Worm (Caenorhabditis elegans) whole organism, midembryonic: ENCODE data around the gene F41G3.18.

Experiments used
- T22C8.4 ChIP-seq: fragments of 200-800 bp; sonication (Bioruptor generic); IDR thresholded peaks from 2 replicates; pipeline ENCODE4 v1.3.6; 2022; ENCODE audit warnings: missing genetic modification characterization, missing compliant biosample characterization
- cog-1 ChIP-seq: sonication (generic microtip); optimal IDR thresholded peaks from 2 replicates; lab custom pipeline; 2016; ENCODE audit warnings: missing genetic modification characterization, missing compliant biosample characterization
- flt-1 ChIP-seq: fragments of 200-800 bp; sonication (Bioruptor generic); IDR thresholded peaks from 2 replicates; pipeline ENCODE4 v1.3.6; 2022; ENCODE audit warnings: missing genetic modification characterization, missing compliant biosample characterization
- klf-2 ChIP-seq: fragments of 200-800 bp; sonication (Bioruptor generic); conservative IDR thresholded peaks from 2 replicates; pipeline ENCODE4 v1.3.6; 2022; ENCODE audit warnings: missing genetic modification reagents, missing genetic modification characterization, missing compliant biosample characterization
- med-1 ChIP-seq: sonication (generic microtip); optimal IDR thresholded peaks from 2 replicates; lab custom pipeline; 2017; ENCODE audit warnings: missing genetic modification characterization, mild to moderate bottlenecking, missing compliant biosample characterization, antibody characterized with exemption, missing genetic modification reagents; ENCODE audit not compliant: insufficient read depth
- ref-1 ChIP-seq: fragments of 200-800 bp; sonication (Bioruptor generic); conservative IDR thresholded peaks from 2 replicates; pipeline ENCODE4 v1.3.6; 2022; ENCODE audit warnings: missing genetic modification reagents, missing genetic modification characterization, missing compliant biosample characterization
- tab-1 ChIP-seq: fragments of 200-800 bp; sonication (Bioruptor generic); IDR thresholded peaks from 2 replicates; pipeline ENCODE4 v1.3.6; 2022; ENCODE audit warnings: missing genetic modification characterization, missing compliant biosample characterization
- ztf-23 ChIP-seq: fragments of 200-800 bp; sonication (Bioruptor generic); IDR thresholded peaks from 2 replicates; pipeline ENCODE4 v1.3.6; 2022; ENCODE audit warnings: missing genetic modification reagents, missing genetic modification characterization, missing compliant biosample characterization
- ztf-29 ChIP-seq: fragments of 200-800 bp; sonication (Bioruptor generic); IDR thresholded peaks from 2 replicates; pipeline ENCODE4 v1.3.6; 2022; ENCODE audit warnings: missing genetic modification reagents, missing genetic modification characterization, missing compliant biosample characterization

F41G3.18 gene

ce11 chrII:6768014-6768413 is at the start of gene F41G3.18:
Gene F41G3.18, plus strand, starts transcription at chrII:6768314.
- TF ChIP-seq klf-2 (GFP tag; lab: Robert Waterston, UW) (no peak), ztf-23 (GFP tag; lab: Robert Waterston, UW) (no peak)

DNA sequence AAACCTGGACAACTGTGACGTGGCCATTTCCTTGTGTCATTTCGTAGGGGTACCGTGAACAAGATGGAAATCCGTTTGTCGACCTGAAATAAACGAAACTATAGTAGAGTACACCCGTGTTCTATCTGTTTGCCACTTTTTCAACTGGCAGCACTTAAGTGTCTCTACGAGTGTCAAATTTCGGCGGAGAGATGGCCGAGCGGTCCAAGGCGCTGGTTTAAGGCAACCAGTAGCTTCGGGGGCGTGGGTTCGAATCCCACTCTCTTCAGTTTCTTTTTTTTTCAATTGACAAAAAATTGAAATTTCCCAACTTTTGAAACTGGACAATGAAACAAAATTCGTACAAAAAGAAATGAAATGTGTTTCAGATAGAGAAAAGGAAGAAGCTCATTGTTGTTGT is 46.5 kb upstream of the F41G3.18 start:
- TF ChIP-seq klf-2 (GFP tag; lab: Robert Waterston, UW), result no peak
- TF ChIP-seq ztf-23 (GFP tag; lab: Robert Waterston, UW), result peak; percentile 85
- peak; percentile 65; the same call in 1 of the 2 replicates for TF ChIP-seq flt-1 (GFP tag; lab: Robert Waterston, UW)
- no peak for TF ChIP-seq cog-1 (tag; lab: Kevin White, UChicago)
- TF ChIP-seq ref-1, result no peak
- TF ChIP-seq med-1 (GFP tag; lab: Kevin White, UChicago), result peak; percentile 9
- TF ChIP-seq T22C8.4 (GFP tag; lab: Robert Waterston, UW), result no peak
- 0 out of 2 replicates have a peak, but pooled peaks have one; percentile 45 for TF ChIP-seq ztf-29 (GFP tag; lab: Robert Waterston, UW)
- peak; percentile 70; the same call in 1 of the 2 replicates for TF ChIP-seq tab-1 (GFP tag; lab: Robert Waterston, UW)

DNA sequence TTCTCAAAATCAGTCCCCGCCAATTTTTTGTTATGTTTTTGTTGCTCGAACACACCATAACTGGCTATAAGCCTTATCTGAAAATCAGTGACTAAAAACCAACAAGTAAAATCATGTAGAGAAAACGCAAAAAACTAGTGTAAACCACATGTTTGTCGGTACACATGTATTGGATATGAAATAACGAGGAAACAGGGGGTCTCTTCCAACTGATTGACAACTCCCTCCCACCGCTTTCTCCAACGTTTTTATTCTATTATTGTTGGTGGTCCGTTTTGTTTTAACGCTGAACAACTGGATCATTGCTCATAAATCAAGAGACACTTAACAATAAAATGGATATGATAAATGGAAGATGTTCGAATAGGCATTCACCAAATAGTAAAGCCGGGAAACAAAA is 41.3 kb upstream of the F41G3.18 start:
- no peak for TF ChIP-seq tab-1 (GFP tag; lab: Robert Waterston, UW)
- no peak for TF ChIP-seq klf-2 (GFP tag; lab: Robert Waterston, UW)
- TF ChIP-seq ztf-29 (GFP tag; lab: Robert Waterston, UW), result no peak
- TF ChIP-seq T22C8.4 (GFP tag; lab: Robert Waterston, UW), result no peak
- TF ChIP-seq ref-1, result no peak
- TF ChIP-seq cog-1 (tag; lab: Kevin White, UChicago), result no peak
- no peak for TF ChIP-seq flt-1 (GFP tag; lab: Robert Waterston, UW)
- no peak for TF ChIP-seq med-1 (GFP tag; lab: Kevin White, UChicago)
- no peak for TF ChIP-seq ztf-23 (GFP tag; lab: Robert Waterston, UW)

DNA sequence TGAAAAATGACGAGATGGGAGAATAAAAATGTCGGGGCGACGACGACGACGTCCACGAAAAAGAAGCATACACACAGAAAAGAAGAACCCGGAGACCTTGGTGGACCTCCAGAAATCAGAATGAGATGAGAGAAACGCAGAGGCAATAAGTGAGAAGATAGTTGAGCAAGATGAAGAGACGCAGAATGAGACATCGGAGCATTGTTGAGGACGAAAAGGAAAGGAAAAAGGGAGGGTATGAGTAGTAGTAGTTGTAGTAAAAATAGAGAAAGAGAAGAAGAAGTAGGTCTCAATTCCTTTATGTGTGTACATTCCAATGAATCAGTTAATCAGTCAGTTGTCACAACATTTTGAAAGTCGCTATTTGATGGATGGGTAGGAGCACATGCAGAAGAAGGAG is 38.8 kb upstream of the F41G3.18 start, which contains the start of gene T14B4.8:
T14B4.8 (minus strand) TSS at position 60 of the 400 bp plus-strand sequence.
- no peak for TF ChIP-seq ref-1
- no peak for TF ChIP-seq T22C8.4 (GFP tag; lab: Robert Waterston, UW)
- no peak for TF ChIP-seq tab-1 (GFP tag; lab: Robert Waterston, UW)
- no peak for TF ChIP-seq ztf-29 (GFP tag; lab: Robert Waterston, UW)
- TF ChIP-seq ztf-23 (GFP tag; lab: Robert Waterston, UW), result no peak
- TF ChIP-seq flt-1 (GFP tag; lab: Robert Waterston, UW), result no peak
- TF ChIP-seq med-1 (GFP tag; lab: Kevin White, UChicago), result no peak
- TF ChIP-seq klf-2 (GFP tag; lab: Robert Waterston, UW), result no peak
- no peak for TF ChIP-seq cog-1 (tag; lab: Kevin White, UChicago)

DNA sequence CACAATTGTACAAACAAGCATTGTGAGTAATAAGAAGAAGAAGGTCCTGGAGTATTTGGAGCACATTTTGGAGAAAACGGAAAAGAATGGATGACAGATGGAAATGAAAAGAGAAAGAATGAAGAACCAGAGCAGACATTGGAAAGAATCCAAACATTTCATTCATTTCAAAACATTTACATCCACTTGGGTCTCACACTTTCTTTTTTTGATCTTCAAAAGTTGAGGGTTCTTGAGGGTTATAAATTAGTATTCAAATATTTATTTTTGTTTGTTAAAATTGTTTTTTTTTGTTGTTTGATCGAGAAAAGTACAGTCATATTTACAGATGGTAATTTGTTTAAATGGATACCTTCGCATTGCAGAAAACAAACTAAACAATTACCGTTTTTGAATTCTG is 34.4 kb upstream of the F41G3.18 start, which contains the start of gene T14B4.9:
T14B4.9 (minus strand) TSS at position 101 of the 400 bp plus-strand sequence.
- TF ChIP-seq klf-2 (GFP tag; lab: Robert Waterston, UW) (no peak), med-1 (GFP tag; lab: Kevin White, UChicago) (no peak), ztf-29 (GFP tag; lab: Robert Waterston, UW) (no peak), ref-1 (no peak), T22C8.4 (GFP tag; lab: Robert Waterston, UW) (no peak), cog-1 (tag; lab: Kevin White, UChicago) (no peak), flt-1 (GFP tag; lab: Robert Waterston, UW) (no peak), ztf-23 (GFP tag; lab: Robert Waterston, UW) (no peak), tab-1 (GFP tag; lab: Robert Waterston, UW) (no peak)

- TF ChIP-seq tab-1 (GFP tag; lab: Robert Waterston, UW) (no peak), cog-1 (tag; lab: Kevin White, UChicago) (peak; percentile 26), ztf-23 (GFP tag; lab: Robert Waterston, UW) (peak; percentile 50; the same call in 1 of the 2 replicates)
These were observed 33.4 kb upstream of the F41G3.18 start, which contains the start of gene T14B4.3 for ce11 chrII:6734674-6735073. Gene T14B4.3, plus strand, starts transcription at chrII:6734937.

DNA sequence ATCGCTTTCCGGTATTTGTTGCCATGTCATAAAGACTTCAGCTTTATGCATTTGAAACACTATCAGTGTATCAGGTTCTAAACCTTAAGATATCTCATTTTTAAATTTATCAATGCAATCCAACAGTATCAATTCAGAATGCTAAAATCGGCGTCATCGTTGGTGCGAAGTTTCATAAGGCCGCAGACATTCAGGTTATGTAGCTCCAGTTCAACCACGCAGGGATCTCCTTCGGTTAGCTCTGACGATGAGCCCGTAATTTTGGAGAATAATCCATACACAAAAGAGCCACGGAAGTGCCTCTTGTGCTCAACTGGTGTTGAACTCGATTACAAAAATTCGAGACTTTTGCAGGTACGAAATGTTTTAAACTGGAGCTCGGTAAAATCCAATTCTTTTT is 32.0 kb upstream of the F41G3.18 start, which contains the start of gene mrps-18.C:
mrps-18.C (plus strand) TSS at position 138 of the 400 bp plus-strand sequence.
- TF ChIP-seq ztf-23 (GFP tag; lab: Robert Waterston, UW) (no peak), tab-1 (GFP tag; lab: Robert Waterston, UW) (no peak), ztf-29 (GFP tag; lab: Robert Waterston, UW) (no peak), T22C8.4 (GFP tag; lab: Robert Waterston, UW) (no peak), cog-1 (tag; lab: Kevin White, UChicago) (no peak), flt-1 (GFP tag; lab: Robert Waterston, UW) (no peak), med-1 (GFP tag; lab: Kevin White, UChicago) (no peak), ref-1 (no peak), klf-2 (GFP tag; lab: Robert Waterston, UW) (no peak)

DNA sequence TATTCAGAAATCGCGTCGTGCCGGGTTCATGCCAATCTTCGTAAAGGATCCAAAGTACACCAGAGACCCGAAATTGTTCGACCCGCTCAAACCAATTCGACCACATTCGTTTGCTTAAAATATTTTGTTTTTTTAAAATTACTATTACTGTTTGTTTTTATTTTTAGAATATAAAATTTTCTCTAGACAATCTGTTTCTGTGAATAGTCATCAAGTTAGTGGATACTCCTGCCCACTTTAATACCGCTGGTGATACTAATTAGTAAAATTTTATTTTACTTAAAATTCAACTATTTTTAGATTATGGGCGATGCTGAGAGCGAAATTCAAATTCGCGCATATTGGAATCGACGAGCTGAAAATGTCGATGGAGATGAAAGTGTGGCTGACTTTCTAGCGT is 31.5 kb upstream of the F41G3.18 start, which contains the start of gene T14B4.1:
T14B4.1 (plus strand) TSS at position 301 of the 400 bp plus-strand sequence.
- TF ChIP-seq med-1 (GFP tag; lab: Kevin White, UChicago) (no peak), T22C8.4 (GFP tag; lab: Robert Waterston, UW) (no peak), klf-2 (GFP tag; lab: Robert Waterston, UW) (no peak), ref-1 (no peak), ztf-29 (GFP tag; lab: Robert Waterston, UW) (no peak), flt-1 (GFP tag; lab: Robert Waterston, UW) (no peak), tab-1 (GFP tag; lab: Robert Waterston, UW) (no peak), cog-1 (tag; lab: Kevin White, UChicago) (no peak), ztf-23 (GFP tag; lab: Robert Waterston, UW) (no peak)

- peak; percentile 77; the same call in 1 of the 2 replicates for TF ChIP-seq flt-1 (GFP tag; lab: Robert Waterston, UW)
- TF ChIP-seq ztf-29 (GFP tag; lab: Robert Waterston, UW), result 0 out of 2 replicates have a peak, but pooled peaks have one; percentile 34
- peak; percentile 41 for TF ChIP-seq cog-1 (tag; lab: Kevin White, UChicago)
- TF ChIP-seq ztf-23 (GFP tag; lab: Robert Waterston, UW), result no peak
- TF ChIP-seq klf-2 (GFP tag; lab: Robert Waterston, UW), result peak; percentile 64; the same call in 1 of the 2 replicates
- TF ChIP-seq tab-1 (GFP tag; lab: Robert Waterston, UW), result 0 out of 2 replicates have a peak, but pooled peaks have one; percentile 20
These were observed 26.7 kb upstream of the F41G3.18 start, which contains the start of gene exos-8 for ce11 chrII:6741428-6741827. Gene exos-8, plus strand, starts transcription at chrII:6741691.
